Worm (Caenorhabditis elegans) whole organism, early embryonic: Measurements from ENCODE around the gene F01G10.6.

Experiments
- F13C5.2 ChIP-seq: sonication (generic microtip); optimal IDR thresholded peaks from 2 replicates; lab custom pipeline; 2017; ENCODE audit warnings: mild to moderate bottlenecking, missing genetic modification characterization, inconsistent platforms, missing compliant biosample characterization
- ama-1 ChIP-seq: fragments of 150-350 bp; optimal IDR thresholded peaks from 2 replicates; lab custom pipeline; 2014
- ceh-13 ChIP-seq: fragments of 200-800 bp; sonication (Bioruptor generic); optimal IDR thresholded peaks from 2 replicates; lab custom pipeline; 2018; ENCODE audit warnings: mild to moderate bottlenecking, missing genetic modification characterization, missing compliant biosample characterization
- ets-7 ChIP-seq: sonication (generic microtip); optimal IDR thresholded peaks from 2 replicates; lab custom pipeline; 2016; ENCODE audit warnings: missing genotype, missing genetic modification characterization, missing compliant biosample characterization
- flt-1 ChIP-seq: fragments of 200-800 bp; sonication (Bioruptor generic); IDR thresholded peaks from 2 replicates; pipeline ENCODE4 v1.3.6; 2022; ENCODE audit warnings: missing genetic modification characterization, missing compliant biosample characterization
- hmbx-1 ChIP-seq: sonication (generic microtip); optimal IDR thresholded peaks from 2 replicates; lab custom pipeline; 2016; ENCODE audit warnings: mild to moderate bottlenecking, missing genetic modification characterization, missing compliant biosample characterization
- hmg-4 ChIP-seq: fragments of 200-800 bp; sonication (Bioruptor generic); optimal IDR thresholded peaks from 2 replicates; lab custom pipeline; 2018; ENCODE audit warnings: mild to moderate bottlenecking, missing genetic modification characterization, missing compliant biosample characterization
- hnd-1 ChIP-seq: sonication (generic microtip); optimal IDR thresholded peaks from 2 replicates; lab custom pipeline; 2016; ENCODE audit warnings: missing genetic modification characterization, missing compliant biosample characterization
- pes-1 ChIP-seq: fragments of 200-800 bp; sonication (Bioruptor generic); IDR thresholded peaks from 2 replicates; pipeline ENCODE4 v1.3.6; 2022; ENCODE audit warnings: missing genetic modification reagents, missing genetic modification characterization, missing compliant biosample characterization
- scrt-1 ChIP-seq: fragments of 200-800 bp; sonication (Bioruptor generic); IDR thresholded peaks from 2 replicates; pipeline ENCODE4 v1.3.6; 2022; ENCODE audit warnings: missing genetic modification characterization, missing compliant biosample characterization
- sea-1 ChIP-seq: fragments of 200-800 bp; sonication (Bioruptor generic); conservative IDR thresholded peaks from 2 replicates; pipeline ENCODE4 v1.3.6; 2022; ENCODE audit warnings: missing genetic modification characterization, missing compliant biosample characterization
- tra-4 ChIP-seq: sonication (generic microtip); optimal IDR thresholded peaks from 2 replicates; lab custom pipeline; 2017; ENCODE audit warnings: missing genetic modification characterization, missing compliant biosample characterization

DNA sequence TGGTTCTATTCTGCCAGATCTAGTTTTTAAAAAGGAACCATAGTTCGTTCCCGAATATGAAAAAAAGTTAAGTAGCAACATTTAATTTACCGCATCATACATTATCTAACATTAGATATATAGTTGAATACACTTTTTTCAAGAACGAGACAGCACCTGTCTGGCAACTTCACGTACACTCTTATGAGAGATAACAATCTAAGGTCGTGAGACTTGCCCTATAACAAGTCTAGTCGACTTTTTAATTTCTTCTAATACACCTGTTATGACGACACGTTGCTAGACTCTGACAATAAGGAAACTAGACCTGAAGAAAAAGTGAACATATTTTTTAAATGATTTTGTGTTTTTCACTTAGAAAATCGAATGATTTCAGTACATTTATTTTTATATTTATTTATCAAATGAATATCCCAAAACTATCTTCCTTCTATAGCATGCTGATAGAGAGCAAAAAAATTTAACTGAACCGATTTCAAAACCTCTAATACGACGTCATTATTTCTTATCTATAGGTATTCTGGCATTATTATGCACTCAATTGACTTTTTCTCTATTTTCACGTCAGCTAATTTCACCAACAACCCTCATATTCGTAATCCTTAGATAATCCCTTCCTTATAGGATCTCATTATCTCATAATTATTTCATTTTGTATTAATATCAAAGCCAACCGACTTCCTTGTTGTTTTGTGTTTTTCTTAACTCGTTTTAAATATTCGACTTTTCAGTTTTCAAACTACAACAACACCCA is 25.6 kb upstream of the F01G10.6 start:
- no peak for TF ChIP-seq flt-1 (GFP tag; lab: Robert Waterston, UW)
- TF ChIP-seq tra-4 (tag; lab: Kevin White, UChicago), result no peak
- TF ChIP-seq hnd-1, result no peak
- no peak for TF ChIP-seq ets-7 (tag; lab: Kevin White, UChicago)
- no peak for TF ChIP-seq ceh-13 (GFP tag; lab: Kevin White, UChicago)
- TF ChIP-seq ama-1 (lab: Kevin White, UChicago), result no peak
- TF ChIP-seq pes-1 (GFP tag; lab: Robert Waterston, UW), result no peak
- no peak for TF ChIP-seq hmg-4
- no peak for TF ChIP-seq scrt-1 (GFP tag; lab: Robert Waterston, UW)
- no peak for TF ChIP-seq F13C5.2
- TF ChIP-seq sea-1, result no peak
- no peak for TF ChIP-seq hmbx-1 (tag; lab: Kevin White, UChicago)
